Fruit fly (Drosophila melanogaster) whole organism, embryonic: ENCODE data around the gene CG6726.

Experiments
- ATbp ChIP-seq: fragments of 200-800 bp; sonication (Bioruptor generic); optimal IDR thresholded peaks from 2 replicates; lab custom pipeline; 2017; ENCODE audit warnings: missing biosample characterization, mild to moderate bottlenecking, missing genetic modification characterization, missing genetic modification reagents
- Aef1 ChIP-seq: fragments of 200-800 bp; sonication (Bioruptor generic); IDR thresholded peaks from 3 replicates; pipeline ENCODE4 v1.3.6; 2022; ENCODE audit warnings: missing biosample characterization, missing genetic modification characterization
- CG10543 ChIP-seq: fragments of 200-800 bp; sonication (Bioruptor generic); optimal IDR thresholded peaks from 3 replicates; lab custom pipeline; 2017; ENCODE audit warnings: missing biosample characterization, mild to moderate bottlenecking, missing genetic modification characterization, moderate library complexity
- CG10979 ChIP-seq: fragments of 200-800 bp; sonication (Bioruptor generic); optimal IDR thresholded peaks from 2 replicates; lab custom pipeline; 2018; ENCODE audit warnings: missing biosample characterization, mild to moderate bottlenecking, missing genetic modification characterization, moderate library complexity
- CG11247 ChIP-seq: fragments of 200-800 bp; sonication (Bioruptor generic); IDR thresholded peaks from 2 replicates; pipeline ENCODE4 v1.3.6; 2022; ENCODE audit warnings: missing biosample characterization, missing genetic modification characterization
- CG12391 ChIP-seq: fragments of 200-800 bp; sonication (Bioruptor generic); optimal IDR thresholded peaks from 3 replicates; lab custom pipeline; 2018; ENCODE audit warnings: missing biosample characterization, mild to moderate bottlenecking, missing genetic modification characterization, moderate library complexity
- CG12942 ChIP-seq: fragments of 200-800 bp; sonication (Bioruptor generic); optimal IDR thresholded peaks from 3 replicates; lab custom pipeline; 2016; ENCODE audit warnings: missing biosample characterization, missing genetic modification characterization
- CG14014 ChIP-seq: fragments of 200-800 bp; sonication (Bioruptor generic); IDR thresholded peaks from 2 replicates; pipeline ENCODE4 v1.3.6; 2022; ENCODE audit warnings: missing biosample characterization, missing genetic modification characterization
- CG15011 ChIP-seq: fragments of 200-800 bp; sonication (Bioruptor generic); optimal IDR thresholded peaks from 3 replicates; lab custom pipeline; 2018; ENCODE audit warnings: missing biosample characterization, mild to moderate bottlenecking, missing genetic modification characterization
- CG15601 ChIP-seq: fragments of 200-800 bp; sonication (Bioruptor generic); optimal IDR thresholded peaks from 3 replicates; lab custom pipeline; 2019; ENCODE audit warnings: missing biosample characterization, mild to moderate bottlenecking, missing genetic modification characterization, moderate library complexity
- CG15696 ChIP-seq: fragments of 200-800 bp; sonication (Bioruptor generic); optimal IDR thresholded peaks from 2 replicates; lab custom pipeline; 2019; ENCODE audit warnings: missing biosample characterization, mild to moderate bottlenecking, missing genetic modification characterization, moderate library complexity
- CG17186 ChIP-seq: fragments of 200-800 bp; sonication (Bioruptor generic); optimal IDR thresholded peaks from 3 replicates; lab custom pipeline; 2017; ENCODE audit warnings: missing biosample characterization, missing genetic modification reagents, missing genetic modification characterization
- CG32767 ChIP-seq: fragments of 200-800 bp; sonication (Bioruptor generic); IDR thresholded peaks from 2 replicates; pipeline ENCODE4 v1.3.6; 2022; ENCODE audit warnings: missing biosample characterization, missing genetic modification characterization
- CG33213 ChIP-seq: fragments of 200-800 bp; sonication (Bioruptor generic); optimal IDR thresholded peaks from 3 replicates; lab custom pipeline; 2016; ENCODE audit warnings: missing biosample characterization, missing genetic modification characterization
- CG4424 ChIP-seq: fragments of 200-800 bp; sonication (Bioruptor generic); optimal IDR thresholded peaks from 3 replicates; lab custom pipeline; 2016; ENCODE audit warnings: missing biosample characterization, missing genetic modification characterization
- CG4707 ChIP-seq: fragments of 200-800 bp; sonication (Bioruptor generic); optimal IDR thresholded peaks from 2 replicates; lab custom pipeline; 2018; ENCODE audit warnings: missing biosample characterization, mild to moderate bottlenecking, missing genetic modification characterization, moderate library complexity
- CG8290 ChIP-seq, 3 experiments: fragments of 200-800 bp; sonication (Bioruptor generic); optimal IDR thresholded peaks; 2 replicates each; lab custom pipeline; 2016 to 2019; ENCODE audit warnings: missing biosample characterization in 3 of 3, missing genetic modification characterization in 3 of 3, mild to moderate bottlenecking in 2 of 3, moderate library complexity in 1 of 3
- CG9437 ChIP-seq: fragments of 200-800 bp; sonication (Bioruptor generic); optimal IDR thresholded peaks from 2 replicates; lab custom pipeline; 2018; ENCODE audit warnings: missing biosample characterization, mild to moderate bottlenecking, missing genetic modification characterization
- CHES-1-like ChIP-seq: fragments of 200-800 bp; sonication (Bioruptor generic); optimal IDR thresholded peaks from 2 replicates; lab custom pipeline; 2016; ENCODE audit warnings: missing biosample characterization, missing genetic modification characterization
- D19B ChIP-seq: fragments of 200-800 bp; sonication (Bioruptor generic); optimal IDR thresholded peaks from 2 replicates; lab custom pipeline; 2017; ENCODE audit warnings: missing biosample characterization, mild to moderate bottlenecking, missing genetic modification characterization
- Dip2 ChIP-seq: fragments of 200-800 bp; sonication (Bioruptor generic); IDR thresholded peaks from 2 replicates; pipeline ENCODE4 v1.3.6; 2022; ENCODE audit warnings: missing biosample characterization, missing genetic modification characterization
- HLH54F ChIP-seq: fragments of 200-800 bp; sonication (Bioruptor generic); optimal IDR thresholded peaks from 3 replicates; lab custom pipeline; 2016; ENCODE audit warnings: missing biosample characterization, missing genetic modification characterization
- Hmx ChIP-seq: fragments of 200-800 bp; sonication (Bioruptor generic); optimal IDR thresholded peaks from 2 replicates; lab custom pipeline; 2016; ENCODE audit warnings: missing biosample characterization, missing genetic modification characterization
- Hr51 ChIP-seq, 2 experiments: fragments of 200-800 bp; sonication (Bioruptor generic); optimal IDR thresholded peaks; 2 replicates in 1 of 2; 3 replicates in 1 of 2; lab custom pipeline; 2016 to 2018; ENCODE audit warnings: missing biosample characterization in 2 of 2, missing genetic modification characterization in 2 of 2, mild to moderate bottlenecking in 1 of 2, moderate library complexity in 1 of 2
- MTF-1 ChIP-seq: fragments of 200-800 bp; sonication (Bioruptor generic); optimal IDR thresholded peaks from 2 replicates; lab custom pipeline; 2018; ENCODE audit warnings: missing biosample characterization, mild to moderate bottlenecking, missing genetic modification characterization, borderline replicate concordance
- Nf-YC ChIP-seq: fragments of 200-800 bp; optimal IDR thresholded peaks from 3 replicates; lab custom pipeline; 2019; ENCODE audit warnings: missing biosample characterization, mild to moderate bottlenecking, missing genetic modification characterization, moderate library complexity
- NfI ChIP-seq: fragments of 200-800 bp; sonication (Bioruptor generic); optimal IDR thresholded peaks from 3 replicates; lab custom pipeline; 2018; ENCODE audit warnings: missing biosample characterization, mild to moderate bottlenecking, missing genetic modification characterization, moderate library complexity
- PHDP ChIP-seq: fragments of 200-800 bp; sonication (Bioruptor generic); optimal IDR thresholded peaks from 3 replicates; lab custom pipeline; 2018; ENCODE audit warnings: missing biosample characterization, mild to moderate bottlenecking, missing genetic modification characterization, moderate library complexity
- Pdp1 ChIP-seq, 2 experiments: fragments of 200-800 bp; sonication (Bioruptor generic); optimal IDR thresholded peaks; 3 replicates each; lab custom pipeline; 2016; ENCODE audit warnings: missing biosample characterization in 2 of 2, missing genetic modification characterization in 2 of 2, mild to moderate bottlenecking in 1 of 2, moderate library complexity in 1 of 2
- Xbp1 ChIP-seq: fragments of 200-800 bp; sonication (Bioruptor generic); optimal IDR thresholded peaks from 3 replicates; lab custom pipeline; 2016; ENCODE audit warnings: missing biosample characterization, mild to moderate bottlenecking, missing genetic modification characterization
- Xrp1 ChIP-seq: fragments of 200-800 bp; sonication (Bioruptor generic); IDR thresholded peaks from 2 replicates; pipeline ENCODE4 v1.3.6; 2022; ENCODE audit warnings: missing biosample characterization, missing genetic modification characterization
- ap ChIP-seq: fragments of 200-800 bp; sonication (Bioruptor generic); IDR thresholded peaks from 2 replicates; pipeline ENCODE4 v1.3.6; 2022; ENCODE audit warnings: missing biosample characterization, missing genetic modification characterization
- bcd ChIP-seq: fragments of 200-800 bp; sonication (Bioruptor generic); optimal IDR thresholded peaks from 2 replicates; lab custom pipeline; 2017; ENCODE audit warnings: missing biosample characterization, mild to moderate bottlenecking, missing genetic modification characterization
- caup ChIP-seq: fragments of 200-800 bp; sonication (Bioruptor generic); optimal IDR thresholded peaks from 3 replicates; lab custom pipeline; 2017; ENCODE audit warnings: missing biosample characterization, mild to moderate bottlenecking, missing genetic modification characterization, moderate library complexity; ENCODE audit not compliant: severe bottlenecking
- corto ChIP-seq: fragments of 200-800 bp; sonication (Bioruptor generic); optimal IDR thresholded peaks from 2 replicates; lab custom pipeline; 2016; ENCODE audit warnings: missing biosample characterization, mild to moderate bottlenecking, missing genetic modification characterization, moderate library complexity
- fd64A ChIP-seq: fragments of 200-800 bp; sonication (Bioruptor generic); optimal IDR thresholded peaks from 3 replicates; lab custom pipeline; 2018; ENCODE audit warnings: missing biosample characterization, mild to moderate bottlenecking, missing genetic modification characterization
- gt ChIP-seq: fragments of 200-800 bp; sonication (Bioruptor generic); IDR thresholded peaks from 2 replicates; pipeline ENCODE4 v1.3.6; 2022; ENCODE audit warnings: missing biosample characterization, missing genetic modification characterization
- hb ChIP-seq: fragments of 200-800 bp; sonication (Bioruptor generic); IDR thresholded peaks from 3 replicates; pipeline ENCODE4 v1.3.6; 2022; ENCODE audit warnings: missing biosample characterization, missing genetic modification characterization; ENCODE audit not compliant: partially characterized antibody
- ind ChIP-seq: fragments of 200-800 bp; sonication (Bioruptor generic); optimal IDR thresholded peaks from 3 replicates; lab custom pipeline; 2016; ENCODE audit warnings: missing biosample characterization, missing genetic modification characterization
- kni ChIP-seq: fragments of 200-800 bp; sonication (Bioruptor generic); optimal IDR thresholded peaks from 3 replicates; lab custom pipeline; 2017; ENCODE audit warnings: mild to moderate bottlenecking, missing biosample characterization, missing genetic modification reagents, missing genetic modification characterization
- maf-S ChIP-seq: fragments of 200-800 bp; sonication (Bioruptor generic); optimal IDR thresholded peaks from 2 replicates; lab custom pipeline; 2016; ENCODE audit warnings: missing biosample characterization, missing genetic modification characterization
- psq ChIP-seq: fragments of 200-800 bp; sonication (Bioruptor generic); optimal IDR thresholded peaks from 2 replicates; lab custom pipeline; 2017; ENCODE audit warnings: missing biosample characterization, missing genetic modification characterization
- rib ChIP-seq: fragments of 200-800 bp; sonication (Bioruptor generic); IDR thresholded peaks from 2 replicates; pipeline ENCODE4 v1.3.6; 2022; ENCODE audit warnings: missing biosample characterization, missing genetic modification characterization
- seq ChIP-seq: fragments of 200-800 bp; sonication (Bioruptor generic); IDR thresholded peaks from 2 replicates; pipeline ENCODE4 v1.3.6; 2022; ENCODE audit warnings: missing biosample characterization, missing genetic modification characterization
- sna ChIP-seq: fragments of 200-800 bp; sonication (Bioruptor generic); IDR thresholded peaks from 2 replicates; pipeline ENCODE4 v1.3.6; 2022; ENCODE audit warnings: missing biosample characterization, missing genetic modification characterization; ENCODE audit not compliant: partially characterized antibody
- toy ChIP-seq: fragments of 200-800 bp; sonication (Bioruptor generic); IDR thresholded peaks from 2 replicates; pipeline ENCODE4 v1.3.6; 2022; ENCODE audit warnings: missing biosample characterization, missing genetic modification characterization
- wek ChIP-seq: fragments of 200-800 bp; sonication (Bioruptor generic); optimal IDR thresholded peaks from 3 replicates; lab custom pipeline; 2018; ENCODE audit warnings: missing biosample characterization, mild to moderate bottlenecking, missing genetic modification characterization, moderate library complexity
- wor ChIP-seq: fragments of 200-800 bp; sonication (Bioruptor generic); IDR thresholded peaks from 2 replicates; pipeline ENCODE4 v1.3.6; 2022; ENCODE audit warnings: missing biosample characterization, missing genetic modification characterization

CG6726 gene

DNA sequence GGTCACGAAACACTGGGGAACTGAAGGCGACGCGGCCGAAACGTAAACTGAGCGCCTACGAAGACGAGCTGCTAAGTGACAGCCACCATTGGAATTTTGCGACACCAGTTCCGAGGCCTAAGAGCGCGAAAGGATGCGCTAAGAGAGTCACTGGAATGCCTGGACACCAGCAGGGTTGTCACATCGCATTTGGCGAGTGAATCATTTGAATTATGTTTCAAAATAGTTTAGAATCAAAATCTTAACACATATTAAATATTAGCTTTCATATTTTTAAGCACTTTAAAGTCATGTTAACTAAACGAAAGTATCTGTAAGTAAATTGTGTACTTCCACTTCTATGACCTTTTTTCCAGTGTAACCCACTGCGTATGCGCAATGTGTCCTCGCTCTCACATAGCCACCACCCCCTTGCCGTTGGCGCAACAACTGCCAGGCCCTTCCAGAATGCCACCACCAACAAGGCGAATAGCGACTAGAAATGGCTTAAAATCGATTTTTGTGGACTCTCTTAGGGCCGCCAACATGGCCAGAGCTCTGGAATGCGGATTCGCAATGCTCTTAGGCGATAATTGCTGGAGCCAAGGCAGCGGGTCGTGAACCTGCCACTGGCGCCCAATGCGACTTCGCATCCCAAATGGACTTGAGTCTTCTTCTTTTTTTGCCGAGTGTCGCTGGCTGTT lies 21.3 kb downstream of the CG6726 start, which contains the start of gene Cow (continued):
- peak; percentile 64 for TF ChIP-seq ind (GFP tag; lab: Kevin White, UChicago)
- TF ChIP-seq Dip2 (GFP tag; lab: Robert Waterston, UW) = no peak
- TF ChIP-seq NfI (GFP tag; lab: Kevin White, UChicago) = peak; percentile 55
- peak; percentile 43 to 48 for TF ChIP-seq Pdp1 (GFP tag; optimal IDR thresholded peaks at IDR 0.05; lab: Kevin White, UChicago)
- no peak for TF ChIP-seq hb
- peak; percentile 82 for TF ChIP-seq CG14014 (GFP tag; lab: Robert Waterston, UW)
- peak; percentile 45 for TF ChIP-seq ATbp
- TF ChIP-seq Xrp1 (GFP tag; lab: Robert Waterston, UW) = peak; percentile 74
- TF ChIP-seq Xbp1 = peak; percentile 57
- TF ChIP-seq CG17186 (GFP tag; lab: Kevin White, UChicago) = no peak
- TF ChIP-seq CG4707 = no peak
- TF ChIP-seq HLH54F (GFP tag; lab: Kevin White, UChicago) = peak; percentile 59
- peak; percentile 43 to 73 for TF ChIP-seq Hr51 (GFP tag; optimal IDR thresholded peaks at IDR 0.05; lab: Kevin White, UChicago)
- TF ChIP-seq gt (GFP tag; lab: Robert Waterston, UW) = no peak
- TF ChIP-seq fd64A = no peak
- no peak for TF ChIP-seq wor
- peak; percentile 30 for TF ChIP-seq CG10979 (tag; lab: Kevin White, UChicago)
- no peak for TF ChIP-seq CG11247 (GFP tag; lab: Robert Waterston, UW)
- peak; percentile 21 for TF ChIP-seq CG10543
- peak; percentile 60; the same call in 1 of the 2 replicates for TF ChIP-seq seq (GFP tag; lab: Robert Waterston, UW)
- TF ChIP-seq CG32767 (GFP tag; lab: Robert Waterston, UW) = peak; percentile 58; the same call in 1 of the 2 replicates
- peak; percentile 15 for TF ChIP-seq CG33213 (GFP tag; lab: Kevin White, UChicago)
- TF ChIP-seq CG15011 (GFP tag; lab: Kevin White, UChicago) = peak; percentile 3
- no peak for TF ChIP-seq MTF-1 (GFP tag; lab: Kevin White, UChicago)
- no peak for TF ChIP-seq CG4424 (GFP tag; lab: Kevin White, UChicago)
- peak; percentile 28; the same call in 1 of the 2 replicates for TF ChIP-seq ap (GFP tag; lab: Robert Waterston, UW)
- no peak for TF ChIP-seq psq (GFP tag; lab: Kevin White, UChicago)
- peak; percentile 24 for TF ChIP-seq Nf-YC
- peak; percentile 5 for TF ChIP-seq D19B (GFP tag; lab: Kevin White, UChicago)
- TF ChIP-seq CG12942 (GFP tag; lab: Kevin White, UChicago) = peak; percentile 28
- TF ChIP-seq PHDP (tag; lab: Kevin White, UChicago) = peak; percentile 69
- TF ChIP-seq bcd = peak; percentile 66
- peak; percentile 60; the same call in 2 of the 3 replicates for TF ChIP-seq Aef1
- TF ChIP-seq toy = 0 out of 2 replicates have a peak, but pooled peaks have one; percentile 34
- TF ChIP-seq CG8290 (GFP tag; optimal IDR thresholded peaks at IDR 0.05; lab: Kevin White, UChicago) = no peak
- TF ChIP-seq CG8290 (tag; optimal IDR thresholded peaks at IDR 0.05; lab: Kevin White, UChicago) = peak in 1 of 2 experiments; percentile 85
- TF ChIP-seq CHES-1-like (GFP tag; lab: Kevin White, UChicago) = peak; percentile 48
- no peak for TF ChIP-seq CG15696 (tag; lab: Kevin White, UChicago)
- no peak for TF ChIP-seq sna (GFP tag; lab: Robert Waterston, UW)
- TF ChIP-seq wek = no peak
- TF ChIP-seq rib (GFP tag; lab: Robert Waterston, UW) = no peak
- peak; percentile 7 for TF ChIP-seq CG9437 (GFP tag; lab: Kevin White, UChicago)
- peak; percentile 78 for TF ChIP-seq caup (GFP tag; lab: Kevin White, UChicago)
- no peak for TF ChIP-seq kni (GFP tag; lab: Kevin White, UChicago)
- TF ChIP-seq Hmx (GFP tag; lab: Kevin White, UChicago) = no peak
- no peak for TF ChIP-seq maf-S
- no peak for TF ChIP-seq corto (GFP tag; lab: Kevin White, UChicago)
- TF ChIP-seq CG15601 (tag; lab: Kevin White, UChicago) = no peak
- peak; percentile 62 for TF ChIP-seq CG12391 (tag; lab: Kevin White, UChicago)
